Fruit fly (Drosophila melanogaster) whole organism, adult: ENCODE measurements around the gene CG13607.
A peak's percentile ranks its signal among the peaks of the same experiment; 100 is the strongest.

Experiments used
- CG11617 ChIP-seq: fragments of 200-800 bp; sonication (Bioruptor generic); optimal IDR thresholded peaks from 2 replicates; lab custom pipeline; 2017; ENCODE audit warnings: mild to moderate bottlenecking, missing biosample characterization, missing genetic modification reagents, missing genetic modification characterization
- CG12768 ChIP-seq: fragments of 200-800 bp; sonication (Bioruptor generic); optimal IDR thresholded peaks from 2 replicates; lab custom pipeline; 2017; ENCODE audit warnings: missing biosample characterization, missing genetic modification characterization, mild to moderate bottlenecking, moderate library complexity, missing genetic modification reagents
- CG14711 ChIP-seq: fragments of 200-800 bp; sonication (Bioruptor generic); optimal IDR thresholded peaks from 2 replicates; lab custom pipeline; 2018; ENCODE audit warnings: missing biosample characterization, mild to moderate bottlenecking, missing genetic modification characterization, moderate library complexity
- CG1620 ChIP-seq: fragments of 200-800 bp; sonication (Bioruptor generic); optimal IDR thresholded peaks from 2 replicates; lab custom pipeline; 2016; ENCODE audit warnings: missing biosample characterization, missing genetic modification characterization
- CG33017 ChIP-seq: fragments of 200-800 bp; sonication (Bioruptor generic); optimal IDR thresholded peaks from 2 replicates; lab custom pipeline; 2018; ENCODE audit warnings: missing biosample characterization, mild to moderate bottlenecking, missing genetic modification characterization, moderate library complexity
- CG5204 ChIP-seq: fragments of 200-800 bp; sonication (Bioruptor generic); optimal IDR thresholded peaks from 2 replicates; lab custom pipeline; 2016; ENCODE audit warnings: missing biosample characterization, missing genetic modification characterization
- CG7045 ChIP-seq: fragments of 200-800 bp; sonication (Bioruptor generic); optimal IDR thresholded peaks from 2 replicates; lab custom pipeline; 2017; ENCODE audit warnings: missing biosample characterization, mild to moderate bottlenecking, missing genetic modification characterization
- CG7101 ChIP-seq: fragments of 200-800 bp; sonication (Bioruptor generic); optimal IDR thresholded peaks from 2 replicates; lab custom pipeline; 2018; ENCODE audit warnings: missing biosample characterization, mild to moderate bottlenecking, missing genetic modification characterization, moderate library complexity
- Clk ChIP-seq: fragments of 200-800 bp; sonication (Bioruptor generic); optimal IDR thresholded peaks from 2 replicates; lab custom pipeline; 2017; ENCODE audit warnings: missing biosample characterization, missing genetic modification characterization
- Crg-1 ChIP-seq: fragments of 200-800 bp; sonication (Bioruptor generic); optimal IDR thresholded peaks from 2 replicates; lab custom pipeline; 2016; ENCODE audit warnings: missing biosample characterization, missing genetic modification characterization
- Hr96 ChIP-seq: fragments of 200-800 bp; sonication (Bioruptor generic); optimal IDR thresholded peaks from 2 replicates; lab custom pipeline; 2016; ENCODE audit warnings: missing biosample characterization, missing genetic modification characterization
- Mnt ChIP-seq: fragments of 200-800 bp; sonication (Bioruptor generic); optimal IDR thresholded peaks from 2 replicates; lab custom pipeline; 2016; ENCODE audit warnings: missing biosample characterization, mild to moderate bottlenecking, missing genetic modification characterization
- bab1 ChIP-seq: fragments of 200-800 bp; sonication (Bioruptor generic); optimal IDR thresholded peaks from 3 replicates; lab custom pipeline; 2019; ENCODE audit warnings: missing biosample characterization, mild to moderate bottlenecking, missing genetic modification characterization, moderate library complexity
- cic ChIP-seq: fragments of 200-800 bp; sonication (Bioruptor generic); optimal IDR thresholded peaks from 2 replicates; lab custom pipeline; 2017; ENCODE audit warnings: missing biosample characterization, mild to moderate bottlenecking, missing genetic modification characterization, moderate library complexity
- cnc ChIP-seq, 2 experiments: fragments of >200 bp; optimal IDR thresholded peaks; 2 replicates each; lab custom pipeline; 2017
- kay ChIP-seq: fragments of 200-800 bp; sonication (Bioruptor generic); peaks from one replicate; lab custom pipeline; 2016; ENCODE audit warnings: missing biosample characterization, missing genetic modification characterization, borderline replicate concordance
- ovo ChIP-seq: fragments of 200-800 bp; sonication (Bioruptor generic); optimal IDR thresholded peaks from 2 replicates; lab custom pipeline; 2016; ENCODE audit warnings: missing biosample characterization, missing genetic modification characterization
- pad ChIP-seq: fragments of 200-800 bp; sonication (Bioruptor generic); optimal IDR thresholded peaks from 3 replicates; lab custom pipeline; 2017; ENCODE audit warnings: missing biosample characterization, missing genetic modification characterization, mild to moderate bottlenecking, moderate library complexity, missing genetic modification reagents
- tj ChIP-seq: fragments of 200-800 bp; sonication (Bioruptor generic); optimal IDR thresholded peaks from 3 replicates; lab custom pipeline; 2017; ENCODE audit warnings: missing biosample characterization, mild to moderate bottlenecking, missing genetic modification characterization, moderate library complexity
- toe ChIP-seq: fragments of 200-800 bp; sonication (Bioruptor generic); optimal IDR thresholded peaks from 2 replicates; lab custom pipeline; 2016; ENCODE audit warnings: missing biosample characterization, missing genetic modification characterization

The CG13607 gene

DNA sequence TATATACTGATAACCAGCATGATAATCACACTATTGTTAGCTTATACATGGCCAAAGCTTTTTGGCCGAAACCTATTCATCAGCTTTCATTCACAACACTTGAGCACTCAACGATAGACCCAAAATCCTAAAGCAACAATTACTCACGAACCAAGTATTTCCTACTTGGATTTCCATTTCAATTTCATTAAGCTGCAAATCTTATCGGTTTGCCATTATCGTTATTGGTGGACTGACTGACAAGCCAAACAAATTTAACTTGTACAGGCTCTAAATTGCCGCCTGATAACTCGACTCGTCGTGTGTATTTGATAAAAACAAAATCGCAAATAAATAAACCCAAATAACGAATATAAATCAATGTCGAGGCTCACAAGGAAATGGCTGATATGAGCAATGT is 31.1 kb downstream of the CG13607 start:
- TF ChIP-seq tj (GFP tag; lab: Kevin White, UChicago) (no peak), Clk (GFP tag; lab: Kevin White, UChicago) (no peak), cic (GFP tag; lab: Kevin White, UChicago) (peak; percentile 89), Mnt (GFP tag; lab: Kevin White, UChicago) (no peak), CG33017 (tag; lab: Kevin White, UChicago) (no peak), ovo (GFP tag; lab: Kevin White, UChicago) (no peak), pad (GFP tag; lab: Kevin White, UChicago) (no peak), CG7045 (GFP tag; lab: Kevin White, UChicago) (no peak), kay (GFP tag; lab: Kevin White, UChicago) (peak; percentile 83), CG1620 (no peak)

DNA sequence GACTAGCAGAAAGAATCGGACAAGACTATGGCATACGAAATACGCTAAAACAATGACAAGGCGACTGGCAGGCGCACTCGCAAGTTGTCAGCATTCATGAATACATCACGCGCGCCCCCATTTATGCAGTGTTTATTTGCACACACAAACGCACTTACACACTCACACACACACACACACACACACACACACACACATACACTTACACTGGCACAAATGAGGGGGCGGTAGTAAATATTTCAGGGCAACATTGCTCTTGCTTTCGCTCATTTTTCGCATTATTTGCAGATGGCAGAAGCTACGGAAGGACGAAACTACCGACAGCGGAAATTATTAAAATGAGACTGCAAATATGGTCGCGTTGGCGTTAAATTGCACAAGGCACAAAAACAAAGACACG is 36.5 kb downstream of the CG13607 start:
- TF ChIP-seq cic (GFP tag; lab: Kevin White, UChicago) (no peak), CG7101 (tag; lab: Kevin White, UChicago) (no peak), Clk (GFP tag; lab: Kevin White, UChicago) (no peak), pad (GFP tag; lab: Kevin White, UChicago) (no peak), CG33017 (tag; lab: Kevin White, UChicago) (no peak), cnc (optimal IDR thresholded peaks at IDR 0.05; lab: Kevin White, UChicago) (no peak), CG1620 (no peak), Crg-1 (GFP tag; lab: Kevin White, UChicago) (no peak), Mnt (GFP tag; lab: Kevin White, UChicago) (no peak), CG12768 (GFP tag; lab: Kevin White, UChicago) (no peak), Hr96 (GFP tag; lab: Kevin White, UChicago) (no peak), kay (GFP tag; lab: Kevin White, UChicago) (no peak), toe (GFP tag; lab: Kevin White, UChicago) (no peak), bab1 (GFP tag; lab: Kevin White, UChicago) (no peak), tj (GFP tag; lab: Kevin White, UChicago) (no peak)

DNA sequence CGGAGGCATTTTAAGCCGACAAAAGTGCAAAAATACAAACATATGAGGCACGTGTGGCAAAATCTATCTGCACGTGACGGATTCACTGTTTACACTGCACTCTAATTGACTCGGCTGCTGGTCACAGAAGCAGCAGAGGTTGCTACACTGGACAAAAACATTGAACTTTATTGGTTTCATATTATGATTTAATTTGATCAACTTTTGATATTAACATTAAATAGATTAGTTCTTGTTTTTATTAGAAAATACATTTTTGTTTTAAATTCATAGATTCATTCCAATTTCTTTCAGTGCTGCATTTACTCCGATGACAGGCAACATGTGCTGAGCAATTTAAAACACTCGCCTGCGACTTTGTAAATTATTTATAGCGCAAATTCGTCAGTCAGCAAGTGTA is 37.0 kb downstream of the CG13607 start:
- TF ChIP-seq kay (GFP tag; lab: Kevin White, UChicago) (peak; percentile 34), CG5204 (GFP tag; lab: Kevin White, UChicago) (no peak), CG14711 (tag; lab: Kevin White, UChicago) (peak; percentile 16), bab1 (GFP tag; lab: Kevin White, UChicago) (peak; percentile 5), CG1620 (peak; percentile 7)

DNA sequence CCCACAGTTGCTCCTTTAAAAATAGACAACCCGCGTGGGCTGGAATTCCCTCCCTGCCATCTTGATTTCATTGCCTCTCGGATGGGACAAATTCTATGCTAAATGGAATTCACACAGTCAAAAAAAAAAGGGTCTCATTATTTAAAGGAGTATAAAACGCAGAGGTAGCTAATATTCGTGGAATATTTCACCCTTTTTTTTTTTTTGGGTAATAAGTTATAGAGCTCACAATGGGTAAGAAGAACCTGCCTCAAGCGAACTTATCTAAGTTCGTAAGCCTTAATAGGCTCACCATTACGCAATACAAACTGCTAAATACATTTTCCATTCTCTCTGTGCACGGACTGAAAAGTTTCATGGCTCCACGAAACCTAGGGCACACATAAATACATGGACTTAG is 42.4 kb downstream of the CG13607 start:
- TF ChIP-seq CG12768 (GFP tag; lab: Kevin White, UChicago) (no peak), CG14711 (tag; lab: Kevin White, UChicago) (no peak), CG7045 (GFP tag; lab: Kevin White, UChicago) (no peak), Crg-1 (GFP tag; lab: Kevin White, UChicago) (no peak), cnc (optimal IDR thresholded peaks at IDR 0.05; lab: Kevin White, UChicago) (no peak), CG33017 (tag; lab: Kevin White, UChicago) (no peak), kay (GFP tag; lab: Kevin White, UChicago) (no peak), ovo (GFP tag; lab: Kevin White, UChicago) (no peak), CG1620 (no peak), CG5204 (GFP tag; lab: Kevin White, UChicago) (no peak), Mnt (GFP tag; lab: Kevin White, UChicago) (no peak), cic (GFP tag; lab: Kevin White, UChicago) (no peak), CG11617 (GFP tag; lab: Kevin White, UChicago) (no peak), bab1 (GFP tag; lab: Kevin White, UChicago) (no peak), Hr96 (GFP tag; lab: Kevin White, UChicago) (no peak), pad (GFP tag; lab: Kevin White, UChicago) (no peak), toe (GFP tag; lab: Kevin White, UChicago) (no peak), CG7101 (tag; lab: Kevin White, UChicago) (no peak), Clk (GFP tag; lab: Kevin White, UChicago) (no peak)

DNA sequence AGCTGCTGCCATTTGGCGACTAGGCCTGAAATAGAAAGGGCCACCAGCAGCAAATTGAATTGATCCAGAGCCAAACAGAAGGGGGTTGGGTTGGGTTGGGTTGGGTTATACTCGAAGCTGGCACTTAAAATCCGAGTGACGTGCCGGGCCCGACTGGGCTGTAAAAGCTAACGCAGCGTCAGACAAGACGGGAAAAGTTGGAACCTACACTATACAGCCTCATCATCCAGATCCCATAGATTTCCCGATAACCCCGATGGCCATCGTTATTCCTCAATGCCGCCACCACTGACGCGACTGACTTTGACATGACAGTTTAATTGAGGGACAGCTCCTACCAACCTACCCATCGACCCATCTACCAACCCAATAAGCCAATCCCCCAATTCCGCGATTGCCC is 46.2 kb downstream of the CG13607 start:
- TF ChIP-seq cic (GFP tag; lab: Kevin White, UChicago) (no peak), CG1620 (no peak), Mnt (GFP tag; lab: Kevin White, UChicago) (no peak), cnc (optimal IDR thresholded peaks at IDR 0.05; lab: Kevin White, UChicago) (no peak), pad (GFP tag; lab: Kevin White, UChicago) (no peak), ovo (GFP tag; lab: Kevin White, UChicago) (no peak), Clk (GFP tag; lab: Kevin White, UChicago) (no peak), CG7045 (GFP tag; lab: Kevin White, UChicago) (no peak), toe (GFP tag; lab: Kevin White, UChicago) (no peak), Crg-1 (GFP tag; lab: Kevin White, UChicago) (no peak), tj (GFP tag; lab: Kevin White, UChicago) (no peak), CG7101 (tag; lab: Kevin White, UChicago) (no peak), CG5204 (GFP tag; lab: Kevin White, UChicago) (no peak), CG33017 (tag; lab: Kevin White, UChicago) (no peak), CG11617 (GFP tag; lab: Kevin White, UChicago) (no peak), Hr96 (GFP tag; lab: Kevin White, UChicago) (no peak), CG12768 (GFP tag; lab: Kevin White, UChicago) (no peak), kay (GFP tag; lab: Kevin White, UChicago) (no peak), CG14711 (tag; lab: Kevin White, UChicago) (no peak), bab1 (GFP tag; lab: Kevin White, UChicago) (no peak)
